Worm (Caenorhabditis elegans) whole organism, dauer: Measurements from ENCODE around the gene R13D11.4.

ENCODE experiments used
- unc-62 ChIP-seq: sonication (generic microtip); optimal IDR thresholded peaks from 2 replicates; lab custom pipeline; 2017; ENCODE audit warnings: missing biosample characterization, missing genetic modification reagents, missing genetic modification characterization

Gene R13D11.4

ce11 chrV:849042-849441 is 38.4 kb downstream of the R13D11.4 start:
- no peak for TF ChIP-seq unc-62 (GFP tag; lab: Kevin White, UChicago)

DNA sequence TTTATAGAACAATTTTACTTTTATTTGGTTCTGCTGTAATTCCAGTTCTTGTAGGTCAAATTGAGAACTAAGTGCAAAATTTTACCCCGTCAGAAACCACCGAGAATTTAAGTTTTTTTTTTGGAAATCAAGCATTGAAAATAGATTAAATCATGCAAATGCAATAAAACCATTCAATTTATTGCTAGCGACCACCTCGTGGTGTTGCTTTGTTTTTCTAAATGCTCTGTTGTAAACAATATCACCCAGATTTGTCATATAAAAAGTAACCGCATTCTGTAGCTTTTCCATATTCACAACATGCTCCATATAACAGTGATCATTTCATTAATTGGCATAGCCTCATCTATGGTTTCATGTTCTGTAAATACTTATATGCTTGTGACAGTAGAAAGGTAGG is 38.9 kb downstream of the R13D11.4 start, which contains the start of gene srbc-12:
Gene srbc-12, plus strand, starts transcription at position 301 of the 400 bp plus-strand sequence.
- TF ChIP-seq unc-62 (GFP tag; lab: Kevin White, UChicago), result no peak

DNA sequence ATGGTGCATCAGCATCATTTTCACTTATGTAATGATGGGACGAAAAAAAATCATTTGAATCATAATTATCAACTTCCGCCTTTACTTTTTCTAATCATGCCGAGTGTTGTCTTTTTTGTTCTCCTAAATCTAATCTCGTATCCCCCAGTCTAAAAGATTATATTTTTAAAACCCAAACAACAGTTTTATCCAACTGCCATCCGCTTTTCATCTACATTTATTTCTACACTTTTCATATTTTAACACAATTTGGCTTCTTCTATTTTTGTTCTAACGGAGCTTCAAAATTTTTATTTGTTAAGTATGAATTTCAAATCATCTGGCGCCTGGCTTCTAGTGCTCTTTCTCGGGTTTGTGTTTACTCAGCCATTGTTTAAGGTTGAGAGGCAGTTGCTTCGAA is 41.6 kb downstream of the R13D11.4 start, which contains the start of gene K09C6.3:
Gene K09C6.3, plus strand, starts transcription at position 301 of the 400 bp plus-strand sequence.
- TF ChIP-seq unc-62 (GFP tag; lab: Kevin White, UChicago), result no peak

- no peak for TF ChIP-seq unc-62 (GFP tag; lab: Kevin White, UChicago)
Observed at ce11 chrV:854966-855365, 44.4 kb downstream of the R13D11.4 start, which contains the start of gene K09C6.9. K09C6.9 (minus strand) TSS chrV:855066.

DNA sequence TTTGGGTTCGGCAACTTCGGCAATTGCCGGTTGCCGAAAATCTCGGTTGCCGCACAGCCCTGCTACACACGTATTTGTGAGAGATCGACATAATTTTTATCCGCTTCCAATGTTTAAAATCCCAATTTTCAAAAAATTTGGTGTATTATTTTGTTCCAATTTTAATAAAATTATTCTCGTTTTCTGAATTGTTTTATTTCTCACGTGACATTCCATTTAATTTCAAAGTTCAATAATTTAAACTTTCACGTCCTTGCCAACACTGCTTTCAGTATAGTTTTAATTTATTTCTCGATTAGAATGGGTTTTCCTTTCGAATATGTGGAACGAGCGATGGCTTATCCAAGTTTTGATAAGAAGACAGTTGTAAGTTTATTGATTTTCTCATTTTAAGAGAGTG is 45.9 kb downstream of the R13D11.4 start, which contains the start of gene K09C6.2:
Gene K09C6.2, plus strand, starts transcription at position 301 of the 400 bp plus-strand sequence.
- no peak for TF ChIP-seq unc-62 (GFP tag; lab: Kevin White, UChicago)

DNA sequence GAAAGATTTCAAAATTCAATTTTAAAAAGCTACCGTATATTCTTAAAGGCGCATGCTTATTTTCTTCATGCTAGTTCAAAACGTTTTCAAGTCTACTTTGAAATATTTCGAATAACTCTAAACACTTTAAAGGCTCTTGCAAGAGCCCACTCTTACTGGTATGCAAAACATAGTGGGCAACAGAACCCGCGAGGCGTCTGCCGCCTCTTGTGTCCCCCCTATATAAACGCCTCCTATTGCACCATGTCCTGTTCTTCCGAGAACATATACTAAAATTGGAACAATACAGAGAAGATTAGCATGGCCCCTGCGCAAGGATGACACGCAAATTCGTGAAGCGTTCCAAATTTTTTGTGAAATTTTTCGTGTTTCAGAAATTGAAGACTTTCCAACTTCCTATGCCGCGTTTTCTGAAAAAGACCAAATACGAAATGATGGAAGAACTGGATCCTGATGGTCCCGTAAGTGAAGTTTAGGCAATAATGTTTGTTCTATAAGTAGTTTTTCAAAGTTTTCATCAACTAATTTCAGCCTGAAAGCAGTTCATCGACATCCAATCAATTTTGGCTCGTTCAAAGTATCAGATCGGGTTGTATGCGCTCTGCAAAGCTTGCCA is 48.3 kb downstream of the R13D11.4 start:
- TF ChIP-seq unc-62 (GFP tag; lab: Kevin White, UChicago), result no peak
